Worm (Caenorhabditis elegans) whole organism, L4/young adult: ENCODE measurements around the gene ttll-11.

ENCODE experiments used
- W03F9.2 ChIP-seq: fragments of 150-350 bp; optimal IDR thresholded peaks from 2 replicates; lab custom pipeline; 2014; ENCODE audit warnings: missing biosample characterization, missing genetic modification characterization
- dao-5 ChIP-seq: sonication (generic microtip); optimal IDR thresholded peaks from 2 replicates; lab custom pipeline; 2016; ENCODE audit warnings: missing genotype, missing genetic modification characterization, moderate library complexity, missing compliant biosample characterization
- him-1 ChIP-seq: sonication (generic microtip); optimal IDR thresholded peaks from 2 replicates; lab custom pipeline; 2016; ENCODE audit warnings: missing genotype, missing genetic modification reagents, missing genetic modification characterization, missing compliant biosample characterization

DNA sequence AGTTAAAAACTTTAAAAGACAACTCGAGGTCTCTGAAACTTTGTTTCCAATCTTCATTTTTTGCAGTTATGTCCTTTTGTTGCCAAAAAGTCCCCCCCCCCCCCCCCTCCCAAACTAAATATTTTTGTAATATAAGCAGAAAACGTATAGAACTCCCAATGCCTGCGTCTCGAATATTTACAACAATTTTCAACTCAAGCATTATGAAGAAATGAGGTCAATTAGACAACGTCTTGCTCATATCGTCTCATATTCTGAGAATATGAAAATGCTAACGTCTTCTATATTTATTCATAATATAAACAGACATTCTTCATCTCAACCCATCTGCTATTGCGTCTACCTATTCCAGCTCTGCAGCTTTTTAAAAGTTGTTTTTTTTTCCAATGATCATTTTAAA is 20.6 kb downstream of the ttll-11 start, which contains the start of gene H23L24.1:
- TF ChIP-seq W03F9.2 (tag; lab: Kevin White, UChicago) (no peak), dao-5 (tag; lab: Kevin White, UChicago) (no peak), him-1 (tag; lab: Kevin White, UChicago) (no peak)
